Worm (Caenorhabditis elegans) whole organism, mixed stage, embryonic: ENCODE data around the gene F58A4.1.
A peak's percentile ranks its signal among the peaks of the same experiment; 100 is the strongest.

Experiments
- M03D4.4 ChIP-seq: sonication (generic microtip); optimal IDR thresholded peaks from 2 replicates; lab custom pipeline; 2017; ENCODE audit warnings: mild to moderate bottlenecking, missing genetic modification characterization, missing compliant biosample characterization
- blmp-1 ChIP-seq: fragments of 150-350 bp; optimal IDR thresholded peaks from 2 replicates; lab custom pipeline; 2014; ENCODE audit warnings: missing biosample characterization, missing genetic modification characterization
- ceh-39 ChIP-seq: fragments of 150-350 bp; optimal IDR thresholded peaks from 2 replicates; lab custom pipeline; 2014; ENCODE audit warnings: missing biosample characterization, missing genetic modification characterization
- ceh-43 ChIP-seq: fragments of 200-800 bp; sonication (Bioruptor generic); optimal IDR thresholded peaks from 2 replicates; lab custom pipeline; 2018; ENCODE audit warnings: mild to moderate bottlenecking, missing genetic modification characterization, moderate library complexity, missing compliant biosample characterization
- ces-1 ChIP-seq: fragments of 150-350 bp; optimal IDR thresholded peaks from 2 replicates; lab custom pipeline; 2014; ENCODE audit warnings: missing biosample characterization, missing genetic modification reagents, missing genetic modification characterization
- cnd-1 ChIP-seq: fragments of 200-800 bp; sonication (Bioruptor generic); optimal IDR thresholded peaks from 2 replicates; lab custom pipeline; 2018; ENCODE audit warnings: mild to moderate bottlenecking, missing genetic modification characterization, missing compliant biosample characterization
- drap-1 ChIP-seq: fragments of 200-800 bp; sonication (Bioruptor generic); optimal IDR thresholded peaks from 3 replicates; lab custom pipeline; 2018; ENCODE audit warnings: mild to moderate bottlenecking, missing genetic modification characterization, missing compliant biosample characterization
- elt-1 ChIP-seq: sonication (generic microtip); optimal IDR thresholded peaks from 2 replicates; lab custom pipeline; 2017; ENCODE audit warnings: missing genetic modification characterization, mild to moderate bottlenecking, missing compliant biosample characterization, antibody characterized with exemption, moderate library complexity, borderline replicate concordance; ENCODE audit not compliant: insufficient read depth
- elt-3 ChIP-seq: fragments of 150-350 bp; optimal IDR thresholded peaks from 2 replicates; lab custom pipeline; 2014; ENCODE audit warnings: missing biosample characterization, missing genetic modification characterization
- flh-1 ChIP-seq: fragments of 200-800 bp; sonication (Bioruptor generic); optimal IDR thresholded peaks from 2 replicates; lab custom pipeline; 2018; ENCODE audit warnings: mild to moderate bottlenecking, missing genetic modification characterization, moderate library complexity, missing compliant biosample characterization
- ham-2 ChIP-seq: fragments of 200-800 bp; sonication (Bioruptor generic); optimal IDR thresholded peaks from 2 replicates; lab custom pipeline; 2018; ENCODE audit warnings: mild to moderate bottlenecking, missing genetic modification characterization, missing compliant biosample characterization
- hlh-1 ChIP-seq: fragments of 150-350 bp; optimal IDR thresholded peaks from 2 replicates; lab custom pipeline; 2014; ENCODE audit warnings: missing biosample characterization, missing genetic modification reagents, missing genetic modification characterization
- lin-13 ChIP-seq: fragments of 150-350 bp; optimal IDR thresholded peaks from 2 replicates; lab custom pipeline; 2014; ENCODE audit warnings: missing biosample characterization, missing genetic modification characterization
- lin-32 ChIP-seq: fragments of 200-800 bp; sonication (Bioruptor generic); optimal IDR thresholded peaks from 2 replicates; lab custom pipeline; 2018; ENCODE audit warnings: mild to moderate bottlenecking, missing genetic modification characterization, missing compliant biosample characterization
- lsy-2 ChIP-seq: fragments of 150-350 bp; optimal IDR thresholded peaks from 2 replicates; lab custom pipeline; 2014; ENCODE audit warnings: missing biosample characterization, missing genetic modification characterization
- mep-1 ChIP-seq: fragments of 150-350 bp; optimal IDR thresholded peaks from 2 replicates; lab custom pipeline; 2017; ENCODE audit warnings: missing biosample characterization, missing genetic modification reagents, missing genetic modification characterization, inconsistent platforms
- mls-2 ChIP-seq: sonication (generic microtip); optimal IDR thresholded peaks from 2 replicates; lab custom pipeline; 2016; ENCODE audit warnings: mild to moderate bottlenecking, missing genetic modification characterization, moderate library complexity, missing compliant biosample characterization
- nhr-12 ChIP-seq: fragments of 150-350 bp; optimal IDR thresholded peaks from 2 replicates; lab custom pipeline; 2014; ENCODE audit warnings: missing biosample characterization, missing genetic modification characterization
- nhr-2 ChIP-seq: fragments of 150-350 bp; optimal IDR thresholded peaks from 2 replicates; lab custom pipeline; 2014; ENCODE audit warnings: missing biosample characterization, missing genetic modification characterization
- nhr-28 ChIP-seq: fragments of 150-350 bp; optimal IDR thresholded peaks from 2 replicates; lab custom pipeline; 2014; ENCODE audit warnings: missing biosample characterization, missing genetic modification characterization
- nhr-76 ChIP-seq: sonication (generic microtip); optimal IDR thresholded peaks from 2 replicates; lab custom pipeline; 2017; ENCODE audit warnings: missing biosample characterization, missing genetic modification characterization
- pha-4 ChIP-seq: fragments of 150-350 bp; optimal IDR thresholded peaks from 2 replicates; lab custom pipeline; 2018; ENCODE audit warnings: missing biosample characterization, missing genetic modification reagents, missing genetic modification characterization
- sem-2 ChIP-seq: fragments of 200-800 bp; sonication (Bioruptor generic); optimal IDR thresholded peaks from 2 replicates; lab custom pipeline; 2018; ENCODE audit warnings: mild to moderate bottlenecking, missing genetic modification characterization, missing compliant biosample characterization
- sptf-1 ChIP-seq: sonication (generic microtip); optimal IDR thresholded peaks from 2 replicates; lab custom pipeline; 2017; ENCODE audit warnings: mild to moderate bottlenecking, missing genetic modification characterization, moderate library complexity, missing compliant biosample characterization
- tbx-8 ChIP-seq: fragments of 200-800 bp; sonication (Bioruptor generic); optimal IDR thresholded peaks from 2 replicates; lab custom pipeline; 2018; ENCODE audit warnings: mild to moderate bottlenecking, missing genetic modification characterization, moderate library complexity, missing compliant biosample characterization
- ztf-11 ChIP-seq: fragments of 150-350 bp; optimal IDR thresholded peaks from 2 replicates; lab custom pipeline; 2014; ENCODE audit warnings: missing biosample characterization, missing genetic modification characterization

The F58A4.1 gene

DNA sequence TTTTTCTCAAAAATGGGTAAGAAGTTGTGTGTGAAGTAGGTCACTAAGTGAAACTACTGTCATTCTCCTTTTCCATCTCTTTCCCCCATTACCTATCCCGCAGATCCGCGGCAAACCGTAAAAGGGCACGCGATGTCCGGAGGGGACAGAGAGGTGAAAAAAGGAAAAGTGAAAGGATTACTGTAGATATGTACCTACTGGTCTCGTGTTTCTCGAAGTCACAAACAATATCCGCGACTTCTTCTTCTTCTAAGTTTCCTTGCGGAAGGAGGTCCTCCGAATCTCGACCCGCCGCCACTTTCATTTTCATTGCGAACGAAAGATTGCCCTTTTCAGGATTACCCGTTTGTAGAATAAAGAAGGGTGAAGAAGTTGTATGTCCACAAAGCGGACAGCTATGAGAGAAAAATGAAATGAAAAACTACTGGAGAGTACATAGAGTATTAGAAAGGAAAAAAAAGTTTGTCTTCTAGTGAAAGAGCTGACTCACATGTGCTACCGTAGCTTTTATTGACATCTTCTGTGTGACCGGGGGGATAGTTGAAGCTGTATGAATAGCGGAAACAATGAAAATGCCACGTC lies 48.3 kb downstream of the F58A4.1 start:
- TF ChIP-seq nhr-28 (no peak), ces-1 (GFP tag; lab: Kevin White, UChicago) (no peak), tbx-8 (no peak), ztf-11 (tag; lab: Kevin White, UChicago) (no peak), flh-1 (GFP tag; lab: Kevin White, UChicago) (no peak), M03D4.4 (tag; lab: Kevin White, UChicago) (no peak), nhr-2 (tag; lab: Kevin White, UChicago) (no peak), lin-32 (no peak), hlh-1 (no peak), lsy-2 (tag; lab: Kevin White, UChicago) (peak; percentile 37), mep-1 (tag; lab: Kevin White, UChicago) (peak; percentile 3), pha-4 (tag; lab: Kevin White, UChicago) (no peak), nhr-76 (tag; lab: Kevin White, UChicago) (no peak), drap-1 (GFP tag; lab: Kevin White, UChicago) (no peak), ceh-39 (tag; lab: Kevin White, UChicago) (no peak), ceh-43 (GFP tag; lab: Kevin White, UChicago) (no peak), ham-2 (peak; percentile 60), sem-2 (GFP tag; lab: Kevin White, UChicago) (no peak), elt-1 (tag; lab: Kevin White, UChicago) (no peak), elt-3 (tag; lab: Kevin White, UChicago) (no peak), mls-2 (tag; lab: Kevin White, UChicago) (no peak), nhr-12 (no peak), sptf-1 (tag; lab: Kevin White, UChicago) (no peak), cnd-1 (tag; lab: Kevin White, UChicago) (no peak), blmp-1 (tag; lab: Kevin White, UChicago) (peak; percentile 94), lin-13 (tag; lab: Kevin White, UChicago) (no peak)
